Worm (Caenorhabditis elegans) whole organism, midembryonic: ENCODE data around the gene T26H5.14.
A peak's percentile ranks its signal among the peaks of the same experiment; 100 is the strongest.

Source experiments
- T22C8.4 ChIP-seq: fragments of 200-800 bp; sonication (Bioruptor generic); IDR thresholded peaks from 2 replicates; pipeline ENCODE4 v1.3.6; 2022; ENCODE audit warnings: missing genetic modification characterization, missing compliant biosample characterization
- cog-1 ChIP-seq: sonication (generic microtip); optimal IDR thresholded peaks from 2 replicates; lab custom pipeline; 2016; ENCODE audit warnings: missing genetic modification characterization, missing compliant biosample characterization
- flt-1 ChIP-seq: fragments of 200-800 bp; sonication (Bioruptor generic); IDR thresholded peaks from 2 replicates; pipeline ENCODE4 v1.3.6; 2022; ENCODE audit warnings: missing genetic modification characterization, missing compliant biosample characterization
- klf-2 ChIP-seq: fragments of 200-800 bp; sonication (Bioruptor generic); conservative IDR thresholded peaks from 2 replicates; pipeline ENCODE4 v1.3.6; 2022; ENCODE audit warnings: missing genetic modification reagents, missing genetic modification characterization, missing compliant biosample characterization
- med-1 ChIP-seq: sonication (generic microtip); optimal IDR thresholded peaks from 2 replicates; lab custom pipeline; 2017; ENCODE audit warnings: missing genetic modification characterization, mild to moderate bottlenecking, missing compliant biosample characterization, antibody characterized with exemption, missing genetic modification reagents; ENCODE audit not compliant: insufficient read depth
- ref-1 ChIP-seq: fragments of 200-800 bp; sonication (Bioruptor generic); conservative IDR thresholded peaks from 2 replicates; pipeline ENCODE4 v1.3.6; 2022; ENCODE audit warnings: missing genetic modification reagents, missing genetic modification characterization, missing compliant biosample characterization
- tab-1 ChIP-seq: fragments of 200-800 bp; sonication (Bioruptor generic); IDR thresholded peaks from 2 replicates; pipeline ENCODE4 v1.3.6; 2022; ENCODE audit warnings: missing genetic modification characterization, missing compliant biosample characterization
- ztf-23 ChIP-seq: fragments of 200-800 bp; sonication (Bioruptor generic); IDR thresholded peaks from 2 replicates; pipeline ENCODE4 v1.3.6; 2022; ENCODE audit warnings: missing genetic modification reagents, missing genetic modification characterization, missing compliant biosample characterization
- ztf-29 ChIP-seq: fragments of 200-800 bp; sonication (Bioruptor generic); IDR thresholded peaks from 2 replicates; pipeline ENCODE4 v1.3.6; 2022; ENCODE audit warnings: missing genetic modification reagents, missing genetic modification characterization, missing compliant biosample characterization

The T26H5.14 gene

ce11 chrV:15443708-15444107 is 5.3 kb upstream of the T26H5.14 start, which contains the start of gene T26H5.10:
TSS of gene T26H5.10 (minus strand) at chrV:15443808.
- TF ChIP-seq med-1 (GFP tag; lab: Kevin White, UChicago) (no peak), flt-1 (GFP tag; lab: Robert Waterston, UW) (no peak), klf-2 (no peak), ztf-29 (GFP tag; lab: Robert Waterston, UW) (no peak), tab-1 (no peak), cog-1 (tag; lab: Kevin White, UChicago) (no peak)

ce11 chrV:15444188-15444587 is 4.8 kb upstream of the T26H5.14 start, which contains the start of gene T26H5.11:
TSS of gene T26H5.11 (minus strand) at chrV:15444288.
- no peak for TF ChIP-seq flt-1 (GFP tag; lab: Robert Waterston, UW)
- no peak for TF ChIP-seq T22C8.4 (GFP tag; lab: Robert Waterston, UW)

- TF ChIP-seq ztf-23 (GFP tag; lab: Robert Waterston, UW), result no peak
- TF ChIP-seq flt-1 (GFP tag; lab: Robert Waterston, UW), result no peak
- no peak for TF ChIP-seq med-1 (GFP tag; lab: Kevin White, UChicago)
- TF ChIP-seq ztf-29 (GFP tag; lab: Robert Waterston, UW), result no peak
- TF ChIP-seq T22C8.4 (GFP tag; lab: Robert Waterston, UW), result no peak
- no peak for TF ChIP-seq cog-1 (tag; lab: Kevin White, UChicago)
- TF ChIP-seq tab-1, result no peak
These were observed 4.3 kb upstream of the T26H5.14 start, which contains the start of gene T26H5.9 for ce11 chrV:15444615-15445014. TSS of gene T26H5.9 (plus strand) at chrV:15444916.

- TF ChIP-seq ref-1 (no peak), klf-2 (no peak), flt-1 (GFP tag; lab: Robert Waterston, UW) (no peak)
These were observed 3.5 kb upstream of the T26H5.14 start, which contains the start of gene srh-239 for ce11 chrV:15445437-15445836. TSS of gene srh-239 (plus strand) at chrV:15445737.

- no peak for TF ChIP-seq med-1 (GFP tag; lab: Kevin White, UChicago)
- TF ChIP-seq tab-1, result no peak
- no peak for TF ChIP-seq cog-1 (tag; lab: Kevin White, UChicago)
- no peak for TF ChIP-seq ref-1
- TF ChIP-seq flt-1 (GFP tag; lab: Robert Waterston, UW), result no peak
- no peak for TF ChIP-seq klf-2
- TF ChIP-seq ztf-23 (GFP tag; lab: Robert Waterston, UW), result no peak
These were observed 557 bp upstream of the T26H5.14 start, which contains the start of gene T26H5.4 for ce11 chrV:15448408-15448807. TSS of gene T26H5.4 (minus strand) at chrV:15448701.

- no peak for TF ChIP-seq klf-2
- no peak for TF ChIP-seq ztf-23 (GFP tag; lab: Robert Waterston, UW)
These were observed 2.5 kb downstream of the T26H5.14 start, which contains the start of gene srw-33 for ce11 chrV:15451421-15451820. TSS of gene srw-33 (minus strand) at chrV:15451521.

ce11 chrV:15454322-15454721 is 5.4 kb downstream of the T26H5.14 start:
- TF ChIP-seq ref-1 (no peak), ztf-23 (GFP tag; lab: Robert Waterston, UW) (0 out of 2 replicates have a peak, but pooled peaks have one; percentile 26), tab-1 (no peak), T22C8.4 (GFP tag; lab: Robert Waterston, UW) (no peak), flt-1 (GFP tag; lab: Robert Waterston, UW) (no peak), ztf-29 (GFP tag; lab: Robert Waterston, UW) (no peak), med-1 (GFP tag; lab: Kevin White, UChicago) (no peak), cog-1 (tag; lab: Kevin White, UChicago) (no peak)

ce11 chrV:15459088-15459487 is 10.1 kb downstream of the T26H5.14 start, which contains the start of gene str-71:
TSS of gene str-71 (minus strand) at chrV:15459188.
- TF ChIP-seq T22C8.4 (GFP tag; lab: Robert Waterston, UW) (no peak), tab-1 (no peak), cog-1 (tag; lab: Kevin White, UChicago) (no peak), flt-1 (GFP tag; lab: Robert Waterston, UW) (no peak), ztf-23 (GFP tag; lab: Robert Waterston, UW) (no peak), med-1 (GFP tag; lab: Kevin White, UChicago) (no peak), klf-2 (no peak), ref-1 (no peak), ztf-29 (GFP tag; lab: Robert Waterston, UW) (no peak)

ce11 chrV:15464402-15464801 is 15.4 kb downstream of the T26H5.14 start, which contains the start of gene rocf-1:
TSS of gene rocf-1 (minus strand) at chrV:15464502.
- TF ChIP-seq flt-1 (GFP tag; lab: Robert Waterston, UW), result no peak
- TF ChIP-seq med-1 (GFP tag; lab: Kevin White, UChicago), result no peak
- no peak for TF ChIP-seq ztf-29 (GFP tag; lab: Robert Waterston, UW)
- TF ChIP-seq tab-1, result no peak
- TF ChIP-seq klf-2, result no peak
- no peak for TF ChIP-seq ref-1
- no peak for TF ChIP-seq cog-1 (tag; lab: Kevin White, UChicago)
- TF ChIP-seq ztf-23 (GFP tag; lab: Robert Waterston, UW), result no peak
- TF ChIP-seq T22C8.4 (GFP tag; lab: Robert Waterston, UW), result no peak

ce11 chrV:15465032-15465727 is 16.2 kb downstream of the T26H5.14 start, which contains the start of gene pqn-71:
TSS of gene pqn-71 (plus strand) at chrV:15465677.
- TF ChIP-seq med-1 (GFP tag; lab: Kevin White, UChicago) (peak; percentile 68), T22C8.4 (GFP tag; lab: Robert Waterston, UW) (peak; percentile 77), ref-1 (peak; percentile 77; the same call in 1 of the 2 replicates), klf-2 (peak; percentile 88; the same call in 1 of the 2 replicates), flt-1 (GFP tag; lab: Robert Waterston, UW) (peak; percentile 91), ztf-23 (GFP tag; lab: Robert Waterston, UW) (peak; percentile 90), cog-1 (tag; lab: Kevin White, UChicago) (peak; percentile 91), ztf-29 (GFP tag; lab: Robert Waterston, UW) (peak; percentile 83; the same call in 1 of the 2 replicates), tab-1 (peak; percentile 92; the same call in 1 of the 2 replicates)
